Worm (Caenorhabditis elegans): ENCODE results near the gene ergi-3.

Gene ergi-3

ce11 chrX:15657773-15658172, 41.2 kb upstream of the ergi-3 start (continued):
- TF ChIP-seq ztf-4 (tag; optimal IDR thresholded peaks at IDR 0.05) (no peak), ces-1 (GFP tag; optimal IDR thresholded peaks at IDR 0.05) (no peak), efl-3 (GFP tag; optimal IDR thresholded peaks at IDR 0.05) (no peak), nhr-20 (tag; optimal IDR thresholded peaks at IDR 0.05) (no peak), nhr-237 (tag; optimal IDR thresholded peaks at IDR 0.05) (no peak), nhr-47 (tag; optimal IDR thresholded peaks at IDR 0.05) (peak; percentile 34), ceh-90 (tag; optimal IDR thresholded peaks at IDR 0.05) (no peak), ceh-88 (GFP tag; IDR thresholded peaks at IDR 0.05) (no peak), nhr-12 (tag; optimal IDR thresholded peaks at IDR 0.05) (no peak), elt-2 (tag; optimal IDR thresholded peaks at IDR 0.05) (no peak), C16A3.4 (tag; optimal IDR thresholded peaks at IDR 0.05) (no peak), lin-14 (GFP tag; optimal IDR thresholded peaks at IDR 0.05) (peak; percentile 77), unc-86 (tag; optimal IDR thresholded peaks at IDR 0.05) (no peak), lir-3 (tag; optimal IDR thresholded peaks at IDR 0.05; ENCODE audit: poor library complexity) (no peak), tlp-1 (tag; optimal IDR thresholded peaks at IDR 0.05) (no peak)

ce11 chrX:15655623-15656022, 39.1 kb upstream of the ergi-3 start:
- peak; percentile 90 for TF ChIP-seq dsc-1 (tag; optimal IDR thresholded peaks at IDR 0.05)
- no peak for TF ChIP-seq ces-1 (GFP tag; optimal IDR thresholded peaks at IDR 0.05)
- peak; percentile 59 for TF ChIP-seq pax-3 (tag; optimal IDR thresholded peaks at IDR 0.05)
- TF ChIP-seq hpl-2 (GFP tag; optimal IDR thresholded peaks at IDR 0.05): no peak
- TF ChIP-seq vab-15 (tag; optimal IDR thresholded peaks at IDR 0.05): no peak
- TF ChIP-seq fkh-10 (GFP tag; optimal IDR thresholded peaks at IDR 0.05): no peak
- no peak for TF ChIP-seq ceh-82 (tag; optimal IDR thresholded peaks at IDR 0.05)
- TF ChIP-seq sox-4 (tag; optimal IDR thresholded peaks at IDR 0.05): peak; percentile 23
- peak; percentile 0 for TF ChIP-seq fkh-4 (tag; optimal IDR thresholded peaks at IDR 0.05; ENCODE audit: borderline replicate concordance)
- no peak for TF ChIP-seq snpc-4 (tag; optimal IDR thresholded peaks at IDR 0.05)

ce11 chrX:15654969-15655368, 38.4 kb upstream of the ergi-3 start:
- no peak for TF ChIP-seq zag-1 (tag; optimal IDR thresholded peaks at IDR 0.05)
- TF ChIP-seq blmp-1 (tag; optimal IDR thresholded peaks at IDR 0.05): no peak
- TF ChIP-seq nhr-19 (GFP tag; conservative IDR thresholded peaks at IDR 0.05): no peak
- no peak for TF ChIP-seq elt-3 (tag; optimal IDR thresholded peaks at IDR 0.05)
- no peak for TF ChIP-seq nhr-76 (tag; optimal IDR thresholded peaks at IDR 0.05)
- no peak for TF ChIP-seq F16B12.6 (tag; optimal IDR thresholded peaks at IDR 0.05)
- no peak for TF ChIP-seq alr-1 (tag; optimal IDR thresholded peaks at IDR 0.05; ENCODE audit: borderline replicate concordance)
- no peak for TF ChIP-seq lin-14 (GFP tag; optimal IDR thresholded peaks at IDR 0.05)
- no peak for TF ChIP-seq mef-2 (tag; optimal IDR thresholded peaks at IDR 0.05)
- TF ChIP-seq xbp-1 (tag; optimal IDR thresholded peaks at IDR 0.05): no peak
- no peak for TF ChIP-seq dpl-1 (GFP tag; optimal IDR thresholded peaks at IDR 0.05)
- TF ChIP-seq fkh-4 (tag; optimal IDR thresholded peaks at IDR 0.05; ENCODE audit: borderline replicate concordance): no peak

DNA sequence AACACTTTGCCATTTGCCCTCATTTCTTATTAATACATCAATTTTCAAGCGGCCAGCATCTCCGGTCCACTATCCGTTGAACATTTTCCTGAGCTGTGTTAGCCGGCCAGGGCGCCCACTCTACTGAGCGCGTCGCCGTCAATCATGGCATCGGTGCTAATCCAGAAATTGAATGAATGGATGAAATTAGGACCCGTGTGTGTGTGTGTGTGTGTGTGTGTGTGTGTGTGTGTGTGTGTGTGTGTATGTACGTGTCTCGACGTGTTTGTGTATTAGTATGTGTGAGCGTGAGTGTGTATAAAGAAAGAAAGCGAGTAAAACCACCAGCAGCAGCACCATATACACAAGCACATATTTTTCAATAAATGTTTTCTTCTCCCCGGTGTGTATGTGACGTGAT, 36.6 kb upstream of the ergi-3 start:
- TF ChIP-seq nhr-12 (tag; optimal IDR thresholded peaks at IDR 0.05): no peak
- TF ChIP-seq mab-9 (GFP tag; IDR thresholded peaks at IDR 0.05): peak; percentile 43; the same call in 1 of the 2 replicates
- TF ChIP-seq mef-2 (tag; optimal IDR thresholded peaks at IDR 0.05): no peak
- no peak for TF ChIP-seq unc-98 (GFP tag; IDR thresholded peaks at IDR 0.05)
- no peak for TF ChIP-seq nhr-11 (tag; optimal IDR thresholded peaks at IDR 0.05)
- TF ChIP-seq efl-3 (GFP tag; optimal IDR thresholded peaks at IDR 0.05): no peak
- no peak for TF ChIP-seq ces-1 (GFP tag; optimal IDR thresholded peaks at IDR 0.05)
- peak; percentile 43 for TF ChIP-seq nhr-85 (tag)
- TF ChIP-seq fos-1 (tag; optimal IDR thresholded peaks at IDR 0.05): no peak
- no peak for TF ChIP-seq hpl-2 (GFP tag; optimal IDR thresholded peaks at IDR 0.05)
- TF ChIP-seq C34B4.2 (tag; optimal IDR thresholded peaks at IDR 0.05): no peak
- TF ChIP-seq jun-1 (tag; optimal IDR thresholded peaks at IDR 0.05): no peak
- TF ChIP-seq tbx-2 (tag; optimal IDR thresholded peaks at IDR 0.05): no peak
- no peak for TF ChIP-seq lir-3 (tag; optimal IDR thresholded peaks at IDR 0.05; ENCODE audit: poor library complexity)
- peak in 1 of 2 experiments; percentile 3 for TF ChIP-seq lsy-2 (tag; optimal IDR thresholded peaks at IDR 0.05)
- no peak for TF ChIP-seq vab-15 (tag; optimal IDR thresholded peaks at IDR 0.05)
- TF ChIP-seq elt-3 (tag; optimal IDR thresholded peaks at IDR 0.05): no peak
- TF ChIP-seq nhr-84 (tag; optimal IDR thresholded peaks at IDR 0.05): no peak
- TF ChIP-seq nhr-71 (tag; optimal IDR thresholded peaks at IDR 0.05): peak; percentile 7
- TF ChIP-seq dpl-1 (GFP tag; optimal IDR thresholded peaks at IDR 0.05): no peak
- TF ChIP-seq sptf-1 (tag; optimal IDR thresholded peaks at IDR 0.05): no peak
- TF ChIP-seq swsn-7 (tag; optimal IDR thresholded peaks at IDR 0.05): no peak
- peak; percentile 5 for TF ChIP-seq dsc-1 (tag; optimal IDR thresholded peaks at IDR 0.05)
- TF ChIP-seq ceh-82 (tag; optimal IDR thresholded peaks at IDR 0.05): peak in 1 of 3 experiments; percentile 12
- peak; percentile 4 for TF ChIP-seq egl-13 (tag; optimal IDR thresholded peaks at IDR 0.05)
